2 fruit fly cellular contexts compared by ENCODE assay signal in the genomic region with DNA sequence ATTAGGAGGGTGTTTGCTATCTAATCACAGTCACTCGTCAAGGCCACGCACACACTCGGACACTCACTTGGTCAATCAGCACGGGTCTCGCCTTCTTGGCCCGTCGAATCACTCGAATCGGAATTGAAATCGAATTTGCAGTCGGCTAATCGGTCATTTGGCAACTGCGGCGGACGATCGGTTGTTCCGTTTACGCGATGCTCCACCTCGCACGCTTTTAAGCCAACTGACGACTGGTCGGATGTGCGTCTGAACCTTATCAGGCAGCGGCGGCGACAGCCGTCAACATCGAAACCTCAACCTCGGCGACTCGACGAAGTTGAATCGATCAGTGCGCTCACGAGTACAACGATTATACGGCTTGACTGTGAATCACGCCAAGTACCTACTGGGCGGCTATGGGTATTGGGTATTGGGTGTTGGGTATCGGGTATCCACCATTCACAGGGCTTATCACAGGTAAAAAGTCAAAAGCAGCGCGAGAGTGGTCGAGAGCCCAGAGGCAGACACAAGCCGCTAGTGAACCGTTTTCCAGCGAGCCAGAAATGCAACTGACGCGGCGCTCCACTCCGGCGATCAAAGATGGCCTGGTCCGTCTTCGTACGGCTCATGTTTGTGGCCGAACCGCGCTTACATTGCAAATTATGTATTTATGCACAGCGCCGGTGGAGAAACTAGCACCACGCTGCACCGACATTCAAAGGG.
TF ChIP-seq lines count a peak whose summit lies in the region.

No protein-coding gene starts in this region.

TF ChIP-seq in whole organism, adult, 20 proteins besides CTCF, POLR2A, EP300 and RAD21 (continued from another document):
- TF ChIP-seq bab1 (GFP tag; optimal IDR thresholded peaks at IDR 0.05; lab: Kevin White, UChicago): peak; percentile 3
- TF ChIP-seq pad (GFP tag; optimal IDR thresholded peaks at IDR 0.05; lab: Kevin White, UChicago): no peak
- TF ChIP-seq Hr96 (GFP tag; optimal IDR thresholded peaks at IDR 0.05; lab: Kevin White, UChicago): no peak

TF ChIP-seq in whole organism, embryonic, 481 proteins besides CTCF, POLR2A, EP300 and RAD21 (continued from another document):
- TF ChIP-seq kay (GFP tag; optimal IDR thresholded peaks at IDR 0.05; lab: Kevin White, UChicago): peak; percentile 41
- 0 out of 2 replicates have a peak, but pooled peaks have one; percentile 18 for TF ChIP-seq Scr (GFP tag; IDR thresholded peaks at IDR 0.05; lab: Robert Waterston, UW; ENCODE audit: partially characterized antibody)
- peak; percentile 35 for TF ChIP-seq Fer1 (GFP tag; optimal IDR thresholded peaks at IDR 0.05; lab: Kevin White, UChicago)
- TF ChIP-seq CG17328 (GFP tag; IDR thresholded peaks at IDR 0.05; lab: Robert Waterston, UW): 0 out of 2 replicates have a peak, but pooled peaks have one; percentile 11
- TF ChIP-seq fu2 (GFP tag; optimal IDR thresholded peaks at IDR 0.05; lab: Kevin White, UChicago): no peak
- peak in 1 of 2 experiments; percentile 69 for TF ChIP-seq Hr78 (GFP tag; optimal IDR thresholded peaks at IDR 0.05; lab: Kevin White, UChicago)
- peak; percentile 40 for TF ChIP-seq Vsx1 (GFP tag; optimal IDR thresholded peaks at IDR 0.05; lab: Kevin White, UChicago)
- TF ChIP-seq CG2199 (GFP tag; IDR thresholded peaks at IDR 0.05; lab: Robert Waterston, UW): 0 out of 3 replicates have a peak, but pooled peaks have one; percentile 29
- TF ChIP-seq knrl (GFP tag; IDR thresholded peaks at IDR 0.05; lab: Robert Waterston, UW; ENCODE audit: partially characterized antibody): no peak
- TF ChIP-seq CG15514 (GFP tag; optimal IDR thresholded peaks at IDR 0.05; lab: Kevin White, UChicago): peak; percentile 25
- TF ChIP-seq CG13894 (tag; optimal IDR thresholded peaks at IDR 0.05; lab: Kevin White, UChicago): peak; percentile 2
- TF ChIP-seq cwo (GFP tag; optimal IDR thresholded peaks at IDR 0.05; lab: Kevin White, UChicago): peak; percentile 96
- peak; percentile 44 for TF ChIP-seq gro (GFP tag; optimal IDR thresholded peaks at IDR 0.05; lab: Kevin White, UChicago)
- peak; percentile 95 for TF ChIP-seq Deaf1 (tag; optimal IDR thresholded peaks at IDR 0.05; lab: Kevin White, UChicago)
- 0 out of 2 replicates have a peak, but pooled peaks have one; percentile 21 for TF ChIP-seq Ptx1 (GFP tag; IDR thresholded peaks at IDR 0.05; lab: Robert Waterston, UW)
- no peak for TF ChIP-seq twi (tag; optimal IDR thresholded peaks at IDR 0.05; lab: Kevin White, UChicago)
- peak; percentile 2 for TF ChIP-seq Hand (GFP tag; optimal IDR thresholded peaks at IDR 0.05; lab: Kevin White, UChicago)
- peak; percentile 70; the same call in 1 of the 2 replicates for TF ChIP-seq Adf1 (GFP tag; IDR thresholded peaks at IDR 0.05; lab: Robert Waterston, UW)
- TF ChIP-seq Doc3 (GFP tag; IDR thresholded peaks at IDR 0.05; lab: Robert Waterston, UW; ENCODE audit: partially characterized antibody): no peak
- 0 out of 2 replicates have a peak, but pooled peaks have one; percentile 28 for TF ChIP-seq Bgb (GFP tag; IDR thresholded peaks at IDR 0.05; lab: Robert Waterston, UW; ENCODE audit: partially characterized antibody)
- peak; percentile 63 for TF ChIP-seq CG5180 (GFP tag; optimal IDR thresholded peaks at IDR 0.05; lab: Kevin White, UChicago)
- TF ChIP-seq Nf-YC (tag; optimal IDR thresholded peaks at IDR 0.05; lab: Kevin White, UChicago): peak; percentile 33
- peak; percentile 5 for TF ChIP-seq oc (tag; optimal IDR thresholded peaks at IDR 0.05; lab: Kevin White, UChicago)
- peak; percentile 76 for TF ChIP-seq Ets65A (GFP tag; lab: Kevin White, UChicago)
- peak; percentile 1 for TF ChIP-seq dm (GFP tag; optimal IDR thresholded peaks at IDR 0.05; lab: Kevin White, UChicago)
- 0 out of 2 replicates have a peak, but pooled peaks have one; percentile 11 for TF ChIP-seq unc-4 (GFP tag; IDR thresholded peaks at IDR 0.05; lab: Robert Waterston, UW; ENCODE audit: partially characterized antibody)
- TF ChIP-seq CG8290 (GFP tag; optimal IDR thresholded peaks at IDR 0.05; lab: Kevin White, UChicago): no peak
- peak in 1 of 2 experiments; percentile 23 for TF ChIP-seq CG8290 (tag; optimal IDR thresholded peaks at IDR 0.05; lab: Kevin White, UChicago)
- TF ChIP-seq lilli (GFP tag; optimal IDR thresholded peaks at IDR 0.05; lab: Kevin White, UChicago): peak; percentile 8
- TF ChIP-seq phol (tag; optimal IDR thresholded peaks at IDR 0.05; lab: Kevin White, UChicago): no peak
- peak; percentile 27 for TF ChIP-seq CG17385 (GFP tag; optimal IDR thresholded peaks at IDR 0.05; lab: Kevin White, UChicago)
- peak; percentile 57 for TF ChIP-seq CG6765 (GFP tag; optimal IDR thresholded peaks at IDR 0.05; lab: Kevin White, UChicago)
- TF ChIP-seq CG11696 (GFP tag; IDR thresholded peaks at IDR 0.05; lab: Robert Waterston, UW): 0 out of 2 replicates have a peak, but pooled peaks have one; percentile 22
- no peak for TF ChIP-seq CG15073 (GFP tag; optimal IDR thresholded peaks at IDR 0.05; lab: Kevin White, UChicago)
- TF ChIP-seq lbe (GFP tag; optimal IDR thresholded peaks at IDR 0.05; lab: Kevin White, UChicago): no peak
- peak; percentile 63 for TF ChIP-seq Hey (tag; optimal IDR thresholded peaks at IDR 0.05; lab: Kevin White, UChicago)
- TF ChIP-seq Dbx (GFP tag; IDR thresholded peaks at IDR 0.05; lab: Robert Waterston, UW): peak; percentile 50; the same call in 1 of the 3 replicates
- TF ChIP-seq exex (tag; optimal IDR thresholded peaks at IDR 0.05; lab: Kevin White, UChicago): peak; percentile 94
- TF ChIP-seq Med (GFP tag; lab: Kevin White, UChicago): peak; percentile 85
- peak; percentile 74 for TF ChIP-seq mirr (GFP tag; optimal IDR thresholded peaks at IDR 0.05; lab: Kevin White, UChicago)
- TF ChIP-seq zen2 (GFP tag; IDR thresholded peaks at IDR 0.05; lab: Robert Waterston, UW; ENCODE audit: partially characterized antibody): 0 out of 3 replicates have a peak, but pooled peaks have one; percentile 28
- TF ChIP-seq grn (GFP tag; optimal IDR thresholded peaks at IDR 0.05; lab: Kevin White, UChicago): peak; percentile 73
- peak; percentile 29; the same call in 1 of the 3 replicates for TF ChIP-seq CG34224 (GFP tag; IDR thresholded peaks at IDR 0.05; lab: Robert Waterston, UW; ENCODE audit: partially characterized antibody)
- TF ChIP-seq amos (GFP tag; IDR thresholded peaks at IDR 0.05; lab: Robert Waterston, UW; ENCODE audit: partially characterized antibody): peak; percentile 32; the same call in 1 of the 2 replicates
- peak; percentile 43 for TF ChIP-seq CG18599 (GFP tag; optimal IDR thresholded peaks at IDR 0.05; lab: Kevin White, UChicago)
- no peak for TF ChIP-seq Nf-YA (GFP tag; IDR thresholded peaks at IDR 0.05; lab: Robert Waterston, UW)
- 0 out of 2 replicates have a peak, but pooled peaks have one; percentile 17 for TF ChIP-seq CG1024 (GFP tag; IDR thresholded peaks at IDR 0.05; lab: Robert Waterston, UW)
- TF ChIP-seq MESR4 (GFP tag; optimal IDR thresholded peaks at IDR 0.05; lab: Kevin White, UChicago): no peak
- peak; percentile 39 for TF ChIP-seq CG13296 (GFP tag; optimal IDR thresholded peaks at IDR 0.05; lab: Kevin White, UChicago)
- TF ChIP-seq CG10543 (GFP tag; optimal IDR thresholded peaks at IDR 0.05; lab: Kevin White, UChicago): peak; percentile 93
- 0 out of 2 replicates have a peak, but pooled peaks have one; percentile 19 for TF ChIP-seq vvl (GFP tag; IDR thresholded peaks at IDR 0.05; lab: Robert Waterston, UW)
- no peak for TF ChIP-seq YL-1 (GFP tag; optimal IDR thresholded peaks at IDR 0.05; lab: Kevin White, UChicago)
- TF ChIP-seq CG6854 (GFP tag; optimal IDR thresholded peaks at IDR 0.05; lab: Kevin White, UChicago): peak; percentile 36
- 0 out of 3 replicates have a peak, but pooled peaks have one; percentile 30 for TF ChIP-seq vnd (GFP tag; IDR thresholded peaks at IDR 0.05; lab: Robert Waterston, UW; ENCODE audit: partially characterized antibody)
- TF ChIP-seq CG16813 (GFP tag; IDR thresholded peaks at IDR 0.05; lab: Robert Waterston, UW; ENCODE audit: partially characterized antibody): no peak
- TF ChIP-seq onecut (GFP tag; IDR thresholded peaks at IDR 0.05; lab: Robert Waterston, UW): peak; percentile 15; the same call in 1 of the 2 replicates
- TF ChIP-seq Hr3 (GFP tag; optimal IDR thresholded peaks at IDR 0.05; lab: Kevin White, UChicago): no peak
- TF ChIP-seq CG34422 (GFP tag; IDR thresholded peaks at IDR 0.05; lab: Robert Waterston, UW): 0 out of 3 replicates have a peak, but pooled peaks have one; percentile 31
- TF ChIP-seq B-H2 (GFP tag; optimal IDR thresholded peaks at IDR 0.05; lab: Kevin White, UChicago): peak; percentile 35
- TF ChIP-seq CG6791 (GFP tag; IDR thresholded peaks at IDR 0.05; lab: Robert Waterston, UW; ENCODE audit: partially characterized antibody): no peak
- TF ChIP-seq chif (GFP tag; optimal IDR thresholded peaks at IDR 0.05; lab: Kevin White, UChicago): no peak
- peak; percentile 34 for TF ChIP-seq CG3163 (GFP tag; optimal IDR thresholded peaks at IDR 0.05; lab: Kevin White, UChicago)
- TF ChIP-seq rib (GFP tag; IDR thresholded peaks at IDR 0.05; lab: Robert Waterston, UW): peak; percentile 69; the same call in 1 of the 2 replicates
- peak; percentile 32 for TF ChIP-seq caup (GFP tag; optimal IDR thresholded peaks at IDR 0.05; lab: Kevin White, UChicago; ENCODE audit: severe bottlenecking)
- peak; percentile 28 for TF ChIP-seq sens (GFP tag; lab: Kevin White, UChicago)
- peak; percentile 12 for TF ChIP-seq BtbVII (GFP tag; optimal IDR thresholded peaks at IDR 0.05; lab: Kevin White, UChicago)
- peak; percentile 85 for TF ChIP-seq CG34376 (GFP tag; optimal IDR thresholded peaks at IDR 0.05; lab: Kevin White, UChicago)
- peak; percentile 28 for TF ChIP-seq Hmr (GFP tag; optimal IDR thresholded peaks at IDR 0.05; lab: Kevin White, UChicago)
- TF ChIP-seq CG2875 (GFP tag; optimal IDR thresholded peaks at IDR 0.05; lab: Kevin White, UChicago): no peak
- TF ChIP-seq shn (GFP tag; optimal IDR thresholded peaks at IDR 0.05; lab: Kevin White, UChicago): peak; percentile 16
- peak; percentile 74 for TF ChIP-seq lab (GFP tag; optimal IDR thresholded peaks at IDR 0.05; lab: Kevin White, UChicago)
- 0 out of 2 replicates have a peak, but pooled peaks have one; percentile 17 for TF ChIP-seq CG13287 (GFP tag; IDR thresholded peaks at IDR 0.05; lab: Robert Waterston, UW; ENCODE audit: partially characterized antibody)
- peak; percentile 50; the same call in 1 of the 2 replicates for TF ChIP-seq Atf6 (GFP tag; IDR thresholded peaks at IDR 0.05; lab: Robert Waterston, UW)
- peak; percentile 87 for TF ChIP-seq GATAe (GFP tag; conservative IDR thresholded peaks at IDR 0.05; lab: Robert Waterston, UW)
- TF ChIP-seq cg (GFP tag; optimal IDR thresholded peaks at IDR 0.05; lab: Kevin White, UChicago): peak; percentile 6
- TF ChIP-seq CG12769 (tag; optimal IDR thresholded peaks at IDR 0.05; lab: Kevin White, UChicago): peak; percentile 40
- TF ChIP-seq CG11456 (GFP tag; IDR thresholded peaks at IDR 0.05; lab: Robert Waterston, UW): 0 out of 3 replicates have a peak, but pooled peaks have one; percentile 61
